Fruit fly (Drosophila melanogaster) whole organism, embryonic: ENCODE results near the gene IntS6.

Source experiments
- Asciz ChIP-seq: fragments of 200-800 bp; sonication (Bioruptor generic); optimal IDR thresholded peaks from 2 replicates; lab custom pipeline; 2017; ENCODE audit warnings: missing biosample characterization, mild to moderate bottlenecking, missing genetic modification characterization, missing genetic modification reagents
- BtbVII ChIP-seq: fragments of 200-800 bp; sonication (Bioruptor generic); optimal IDR thresholded peaks from 3 replicates; lab custom pipeline; 2017; ENCODE audit warnings: missing biosample characterization, mild to moderate bottlenecking, missing genetic modification characterization
- CG12104 ChIP-seq: fragments of 200-800 bp; sonication (Bioruptor generic); optimal IDR thresholded peaks from 3 replicates; lab custom pipeline; 2016; ENCODE audit warnings: missing biosample characterization, missing genetic modification characterization
- CG12155 ChIP-seq: fragments of 200-800 bp; sonication (Bioruptor generic); optimal IDR thresholded peaks from 3 replicates; lab custom pipeline; 2016; ENCODE audit warnings: missing biosample characterization, missing genetic modification characterization
- CG12659 ChIP-seq: fragments of 200-800 bp; sonication (Bioruptor generic); optimal IDR thresholded peaks from 3 replicates; lab custom pipeline; 2017; ENCODE audit warnings: mild to moderate bottlenecking, missing biosample characterization, missing genetic modification reagents, missing genetic modification characterization
- CG12769 ChIP-seq: fragments of 200-800 bp; sonication (Bioruptor generic); optimal IDR thresholded peaks from 2 replicates; lab custom pipeline; 2019; ENCODE audit warnings: missing biosample characterization, mild to moderate bottlenecking, missing genetic modification characterization, moderate library complexity
- CG14860 ChIP-seq: fragments of 200-800 bp; sonication (Bioruptor generic); IDR thresholded peaks from 3 replicates; pipeline ENCODE4 v1.3.6; 2022; ENCODE audit warnings: missing biosample characterization, missing genetic modification characterization; ENCODE audit not compliant: partially characterized antibody
- CG17359 ChIP-seq: fragments of 200-800 bp; sonication (Bioruptor generic); optimal IDR thresholded peaks from 3 replicates; lab custom pipeline; 2018; ENCODE audit warnings: missing biosample characterization, mild to moderate bottlenecking, missing genetic modification characterization, moderate library complexity
- CG17829 ChIP-seq: fragments of 200-800 bp; optimal IDR thresholded peaks from 2 replicates; lab custom pipeline; 2019; ENCODE audit warnings: missing biosample characterization, mild to moderate bottlenecking, missing genetic modification characterization, moderate library complexity
- CG18599 ChIP-seq: fragments of 200-800 bp; sonication (Bioruptor generic); optimal IDR thresholded peaks from 3 replicates; lab custom pipeline; 2017; ENCODE audit warnings: missing biosample characterization, missing genetic modification characterization, mild to moderate bottlenecking, moderate library complexity, missing genetic modification reagents
- CG30431 ChIP-seq: fragments of 200-800 bp; sonication (Bioruptor generic); optimal IDR thresholded peaks from 2 replicates; lab custom pipeline; 2017; ENCODE audit warnings: missing biosample characterization, missing genetic modification characterization
- CG32532 ChIP-seq: fragments of 200-800 bp; sonication (Bioruptor generic); IDR thresholded peaks from 2 replicates; pipeline ENCODE4 v1.3.6; 2022; ENCODE audit warnings: missing biosample characterization, missing genetic modification characterization
- CG3726 ChIP-seq: fragments of 200-800 bp; sonication (Bioruptor generic); IDR thresholded peaks from 3 replicates; pipeline ENCODE4, ENCODE4 v1.3.6; 2022; ENCODE audit warnings: missing biosample characterization, missing genetic modification characterization
- CG5245 ChIP-seq: fragments of 200-800 bp; sonication (Bioruptor generic); optimal IDR thresholded peaks from 3 replicates; lab custom pipeline; 2016; ENCODE audit warnings: missing biosample characterization, missing genetic modification characterization
- CG7271 ChIP-seq: fragments of 200-800 bp; sonication (Bioruptor generic); optimal IDR thresholded peaks from 2 replicates; lab custom pipeline; 2018; ENCODE audit warnings: missing biosample characterization, mild to moderate bottlenecking, missing genetic modification characterization, moderate library complexity
- CG7839 ChIP-seq: fragments of 200-800 bp; sonication (Bioruptor generic); optimal IDR thresholded peaks from 3 replicates; lab custom pipeline; 2018; ENCODE audit warnings: missing biosample characterization, mild to moderate bottlenecking, missing genetic modification characterization, moderate library complexity
- CG9437 ChIP-seq: fragments of 200-800 bp; sonication (Bioruptor generic); optimal IDR thresholded peaks from 2 replicates; lab custom pipeline; 2018; ENCODE audit warnings: missing biosample characterization, mild to moderate bottlenecking, missing genetic modification characterization
- CG9727 ChIP-seq: fragments of 200-800 bp; sonication (Bioruptor generic); optimal IDR thresholded peaks from 3 replicates; lab custom pipeline; 2017; ENCODE audit warnings: missing biosample characterization, mild to moderate bottlenecking, missing genetic modification characterization
- Chrac-16 ChIP-seq: fragments of 200-800 bp; sonication (Bioruptor generic); optimal IDR thresholded peaks from 3 replicates; lab custom pipeline; 2016; ENCODE audit warnings: missing biosample characterization, missing genetic modification characterization
- CoRest ChIP-seq: fragments of 200-800 bp; sonication (Bioruptor generic); optimal IDR thresholded peaks from 3 replicates; lab custom pipeline; 2018; ENCODE audit warnings: missing biosample characterization, mild to moderate bottlenecking, missing genetic modification characterization, moderate library complexity
- HLH3B ChIP-seq: fragments of 200-800 bp; sonication (Bioruptor generic); IDR thresholded peaks from 2 replicates; pipeline ENCODE4 v1.3.6; 2022; ENCODE audit warnings: missing biosample characterization, missing genetic modification characterization
- Hr51 ChIP-seq, 2 experiments: fragments of 200-800 bp; sonication (Bioruptor generic); optimal IDR thresholded peaks; 2 replicates in 1 of 2; 3 replicates in 1 of 2; lab custom pipeline; 2016 to 2018; ENCODE audit warnings: missing biosample characterization in 2 of 2, missing genetic modification characterization in 2 of 2, mild to moderate bottlenecking in 1 of 2, moderate library complexity in 1 of 2
- Jarid2 ChIP-seq: fragments of 200-800 bp; sonication (Bioruptor generic); optimal IDR thresholded peaks from 3 replicates; lab custom pipeline; 2017; ENCODE audit warnings: mild to moderate bottlenecking, missing biosample characterization, missing genetic modification reagents, missing genetic modification characterization
- Lim3 ChIP-seq: fragments of 200-800 bp; sonication (Bioruptor generic); IDR thresholded peaks from 2 replicates; pipeline ENCODE4 v1.3.6; 2022; ENCODE audit warnings: missing biosample characterization, missing genetic modification characterization
- MESR4 ChIP-seq: fragments of 200-800 bp; sonication (Bioruptor generic); optimal IDR thresholded peaks from 2 replicates; lab custom pipeline; 2018; ENCODE audit warnings: missing biosample characterization, mild to moderate bottlenecking, missing genetic modification characterization, moderate library complexity
- MTF-1 ChIP-seq: fragments of 200-800 bp; sonication (Bioruptor generic); optimal IDR thresholded peaks from 2 replicates; lab custom pipeline; 2018; ENCODE audit warnings: missing biosample characterization, mild to moderate bottlenecking, missing genetic modification characterization, borderline replicate concordance
- Mes4 ChIP-seq: fragments of 200-800 bp; sonication (Bioruptor generic); optimal IDR thresholded peaks from 2 replicates; lab custom pipeline; 2016; ENCODE audit warnings: missing biosample characterization, missing genetic modification characterization
- NC2α ChIP-seq: fragments of 200-800 bp; sonication (Bioruptor generic); optimal IDR thresholded peaks from 2 replicates; lab custom pipeline; 2016; ENCODE audit warnings: missing biosample characterization, missing genetic modification characterization
- Sox100B ChIP-seq: fragments of 200-800 bp; sonication (Bioruptor generic); optimal IDR thresholded peaks from 3 replicates; lab custom pipeline; 2018; ENCODE audit warnings: missing biosample characterization, mild to moderate bottlenecking, missing genetic modification characterization
- amos ChIP-seq: fragments of 200-800 bp; sonication (Bioruptor generic); IDR thresholded peaks from 2 replicates; pipeline ENCODE4 v1.3.6; 2022; ENCODE audit warnings: missing biosample characterization, missing genetic modification characterization; ENCODE audit not compliant: partially characterized antibody
- bsh ChIP-seq, 2 experiments: fragments of 200-800 bp; sonication (Bioruptor generic); optimal IDR thresholded peaks; 2 replicates each; lab custom pipeline; 2017 to 2018; ENCODE audit warnings: mild to moderate bottlenecking in 2 of 2, missing biosample characterization in 2 of 2, missing genetic modification characterization in 2 of 2, moderate library complexity in 1 of 2
- chm ChIP-seq: fragments of 200-800 bp; sonication (Bioruptor generic); IDR thresholded peaks from 2 replicates; pipeline ENCODE4 v1.3.6; 2022; ENCODE audit warnings: missing biosample characterization, missing genetic modification characterization
- chn ChIP-seq: fragments of 200-800 bp; sonication (Bioruptor generic); optimal IDR thresholded peaks from 2 replicates; lab custom pipeline; 2016; ENCODE audit warnings: missing biosample characterization, missing genetic modification characterization
- dpn ChIP-seq, 2 experiments: fragments of 200-800 bp; sonication (Bioruptor generic); optimal IDR thresholded peaks; 3 replicates each; lab custom pipeline; 2016; ENCODE audit warnings: missing biosample characterization in 2 of 2, missing genetic modification characterization in 2 of 2
- dysf ChIP-seq: fragments of 200-800 bp; sonication (Bioruptor generic); IDR thresholded peaks from 3 replicates; pipeline ENCODE4 v1.3.6; 2022; ENCODE audit warnings: missing biosample characterization, missing genetic modification characterization
- ems ChIP-seq: fragments of 200-800 bp; sonication (Bioruptor generic); optimal IDR thresholded peaks from 3 replicates; lab custom pipeline; 2016; ENCODE audit warnings: missing biosample characterization, missing genetic modification characterization
- gce ChIP-seq: fragments of 200-800 bp; sonication (Bioruptor generic); IDR thresholded peaks from 3 replicates; pipeline ENCODE4 v1.3.6; 2022; ENCODE audit warnings: missing biosample characterization, missing genetic modification characterization
- insv ChIP-seq, 2 experiments: fragments of 200-800 bp; sonication (Bioruptor generic); optimal IDR thresholded peaks; 3 replicates each; lab custom pipeline; 2016 to 2018; ENCODE audit warnings: missing biosample characterization in 2 of 2, missing genetic modification characterization in 2 of 2
- inv ChIP-seq: fragments of 200-800 bp; sonication (Bioruptor generic); IDR thresholded peaks from 2 replicates; pipeline ENCODE4 v1.3.6; 2022; ENCODE audit warnings: missing biosample characterization, missing genetic modification characterization; ENCODE audit not compliant: partially characterized antibody
- jumu ChIP-seq: fragments of 200-800 bp; sonication (Bioruptor generic); optimal IDR thresholded peaks from 3 replicates; lab custom pipeline; 2016; ENCODE audit warnings: missing biosample characterization, missing genetic modification characterization
- lmd ChIP-seq: fragments of 200-800 bp; sonication (Bioruptor generic); IDR thresholded peaks from 2 replicates; pipeline ENCODE4 v1.3.6; 2022; ENCODE audit warnings: missing biosample characterization, missing genetic modification characterization
- lov ChIP-seq, 2 experiments: fragments of 200-800 bp in 1 of 2; fragments of >200 bp in 1 of 2; sonication (Bioruptor generic) in 1 of 2; IDR thresholded peaks in 1 of 2; optimal IDR thresholded peaks in 1 of 2; 2 replicates in 1 of 2; 3 replicates in 1 of 2; pipeline versions ENCODE4 v1.3.6 to Lab custom; 2017 to 2022; ENCODE audit warnings: missing biosample characterization in 1 of 2, missing genetic modification characterization in 1 of 2
- nerfin-2 ChIP-seq: fragments of 200-800 bp; sonication (Bioruptor generic); IDR thresholded peaks from 2 replicates; pipeline ENCODE4 v1.3.6; 2022; ENCODE audit warnings: missing biosample characterization, missing genetic modification characterization; ENCODE audit not compliant: partially characterized antibody
- prd ChIP-seq, 3 experiments: fragments of >200 bp in 2 of 3; fragments of 200-800 bp in 1 of 3; sonication (Bioruptor generic) in 1 of 3; optimal IDR thresholded peaks in 2 of 3; IDR thresholded peaks in 1 of 3; 2 replicates in 2 of 3; 3 replicates in 1 of 3; pipeline versions ENCODE4 v1.3.6 to Lab custom; 2017 to 2022; ENCODE audit warnings: missing biosample characterization in 1 of 3, missing genetic modification characterization in 1 of 3
- rib ChIP-seq: fragments of 200-800 bp; sonication (Bioruptor generic); IDR thresholded peaks from 2 replicates; pipeline ENCODE4 v1.3.6; 2022; ENCODE audit warnings: missing biosample characterization, missing genetic modification characterization
- stwl ChIP-seq: fragments of 200-800 bp; sonication (Bioruptor generic); optimal IDR thresholded peaks from 3 replicates; lab custom pipeline; 2018; ENCODE audit warnings: missing biosample characterization, mild to moderate bottlenecking, missing genetic modification characterization, moderate library complexity
- zen2 ChIP-seq: fragments of 200-800 bp; sonication (Bioruptor generic); IDR thresholded peaks from 3 replicates; pipeline ENCODE4 v1.3.6; 2022; ENCODE audit warnings: missing biosample characterization, missing genetic modification characterization; ENCODE audit not compliant: partially characterized antibody

The IntS6 gene

DNA sequence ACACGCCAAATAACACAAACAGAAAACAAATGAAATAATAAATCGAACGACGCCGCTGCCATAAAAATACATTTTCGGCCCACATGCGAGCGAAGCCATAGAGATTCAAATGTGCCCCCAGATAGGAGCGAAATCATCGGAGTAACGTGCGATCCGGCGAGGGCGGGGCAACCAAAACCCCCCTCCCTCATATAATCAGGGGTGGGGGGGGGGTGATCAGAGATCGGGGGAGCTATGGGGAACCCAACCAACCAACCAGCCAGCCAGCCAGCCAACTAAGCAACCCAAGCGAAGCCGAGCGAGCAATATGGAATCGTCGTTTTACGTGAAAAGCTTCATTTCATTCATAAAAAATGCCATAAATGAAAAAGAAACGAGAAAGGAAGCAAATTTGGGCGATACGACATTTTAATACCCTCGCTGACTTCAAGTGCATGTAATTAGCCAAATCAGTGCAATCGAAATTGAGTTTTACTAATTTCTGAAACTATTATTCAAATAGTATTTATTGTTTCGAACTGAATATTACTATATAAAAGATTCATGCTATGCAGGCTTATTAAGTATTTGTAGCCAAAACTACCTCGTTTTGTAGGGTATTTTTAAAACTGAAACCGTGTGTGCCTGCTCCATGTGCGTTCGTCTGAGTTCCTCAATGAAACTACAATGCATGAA lies 47.1 kb downstream of the IntS6 start (continued):
- peak; percentile 71 for TF ChIP-seq CG17359 (tag; lab: Kevin White, UChicago)
- peak; percentile 33; the same call in 1 of the 3 replicates for TF ChIP-seq CG3726 (GFP tag; lab: Robert Waterston, UW)
- TF ChIP-seq HLH3B (GFP tag; lab: Robert Waterston, UW) = peak; percentile 64
- TF ChIP-seq Hr51 (GFP tag; optimal IDR thresholded peaks at IDR 0.05; lab: Kevin White, UChicago) = peak in 1 of 2 experiments; percentile 78
- TF ChIP-seq lmd (GFP tag; lab: Robert Waterston, UW) = peak; percentile 73
- TF ChIP-seq MTF-1 (GFP tag; lab: Kevin White, UChicago) = no peak
- peak; percentile 66 for TF ChIP-seq Asciz (GFP tag; lab: Kevin White, UChicago)
- TF ChIP-seq bsh (GFP tag; optimal IDR thresholded peaks at IDR 0.05; lab: Kevin White, UChicago) = peak in 1 of 2 experiments; percentile 81
- peak; percentile 34 for TF ChIP-seq ems
- no peak for TF ChIP-seq MESR4 (GFP tag; lab: Kevin White, UChicago)
- peak; percentile 60 for TF ChIP-seq CG17829 (tag; lab: Kevin White, UChicago)
- TF ChIP-seq Mes4 (GFP tag; lab: Kevin White, UChicago) = peak; percentile 45
- TF ChIP-seq CG32532 (GFP tag; lab: Robert Waterston, UW) = peak; percentile 55; the same call in 1 of the 2 replicates
- peak; percentile 51 to 63 for TF ChIP-seq dpn (GFP tag; optimal IDR thresholded peaks at IDR 0.05; lab: Kevin White, UChicago)
- peak; percentile 73 for TF ChIP-seq CoRest (tag; lab: Kevin White, UChicago)
- TF ChIP-seq Sox100B (GFP tag; lab: Kevin White, UChicago) = peak; percentile 58
- no peak for TF ChIP-seq rib (GFP tag; lab: Robert Waterston, UW)
- no peak for TF ChIP-seq CG14860
- no peak for TF ChIP-seq zen2
- no peak for TF ChIP-seq Lim3 (GFP tag; lab: Robert Waterston, UW)
- no peak for TF ChIP-seq stwl (tag; lab: Kevin White, UChicago)
- TF ChIP-seq insv (GFP tag; optimal IDR thresholded peaks at IDR 0.05; lab: Kevin White, UChicago) = no peak
- TF ChIP-seq dysf (GFP tag; lab: Robert Waterston, UW) = peak; percentile 74
- no peak for TF ChIP-seq amos (GFP tag; lab: Robert Waterston, UW)
- peak; percentile 27 for TF ChIP-seq Chrac-16 (GFP tag; lab: Kevin White, UChicago)
- TF ChIP-seq Jarid2 (GFP tag; lab: Kevin White, UChicago) = no peak
- peak; percentile 79 for TF ChIP-seq CG12769
- TF ChIP-seq inv (GFP tag; lab: Robert Waterston, UW) = no peak
- TF ChIP-seq nerfin-2 (GFP tag; lab: Robert Waterston, UW) = no peak
- peak; percentile 61 for TF ChIP-seq CG9437 (GFP tag; lab: Kevin White, UChicago)
- TF ChIP-seq jumu (GFP tag; lab: Kevin White, UChicago) = no peak
- peak; percentile 44 for TF ChIP-seq CG30431
- no peak for TF ChIP-seq prd (optimal IDR thresholded peaks at IDR 0.05; lab: Kevin White, UChicago)
- peak; percentile 71; the same call in 2 of the 3 replicates for TF ChIP-seq prd (GFP tag; IDR thresholded peaks at IDR 0.05; lab: Robert Waterston, UW)
- TF ChIP-seq CG12155 (GFP tag; lab: Kevin White, UChicago) = peak; percentile 66
- TF ChIP-seq gce = no peak
- TF ChIP-seq NC2α = no peak
- no peak for TF ChIP-seq CG12104 (GFP tag; lab: Kevin White, UChicago)
- TF ChIP-seq CG18599 (GFP tag; lab: Kevin White, UChicago) = peak; percentile 54
- TF ChIP-seq chn (GFP tag; lab: Kevin White, UChicago) = peak; percentile 46
- TF ChIP-seq CG5245 (GFP tag; lab: Kevin White, UChicago) = peak; percentile 37
- TF ChIP-seq BtbVII (GFP tag; lab: Kevin White, UChicago) = peak; percentile 26
- TF ChIP-seq chm (GFP tag; lab: Robert Waterston, UW) = no peak
- TF ChIP-seq CG9727 (GFP tag; lab: Kevin White, UChicago) = peak; percentile 39
- no peak for TF ChIP-seq lov (optimal IDR thresholded peaks at IDR 0.05; lab: Kevin White, UChicago)
- no peak for TF ChIP-seq lov (GFP tag; IDR thresholded peaks at IDR 0.05; lab: Robert Waterston, UW)
- TF ChIP-seq CG7271 (tag; lab: Kevin White, UChicago) = no peak
- peak; percentile 3 for TF ChIP-seq CG12659
- peak; percentile 76 for TF ChIP-seq CG7839 (tag; lab: Kevin White, UChicago)
